Fruit fly (Drosophila melanogaster): ENCODE data around the gene CG31909.

- no peak for TF ChIP-seq Crg-1 (GFP tag; optimal IDR thresholded peaks at IDR 0.05)
- no peak for TF ChIP-seq CG12768 (GFP tag; optimal IDR thresholded peaks at IDR 0.05)
- TF ChIP-seq bab1 (GFP tag; optimal IDR thresholded peaks at IDR 0.05), result peak; percentile 43
- no peak for TF ChIP-seq tj (GFP tag; optimal IDR thresholded peaks at IDR 0.05)
Observed at dm6 chr2L:7281430-7281829, 24.1 kb downstream of the CG31909 start.

Measured in whole organism, adult.